Fruit fly (Drosophila melanogaster): ENCODE measurements around the gene aru.

Gene aru

dm6 chr2L:826388-826787 is 41.8 kb downstream of the aru start:
- TF ChIP-seq noc (tag; optimal IDR thresholded peaks at IDR 0.05): no peak

dm6 chr2L:825768-826263 is 42.3 kb downstream of the aru start, which contains the start of the genes CG3862 and dock:
CG3862 (minus strand) TSS chr2L:825861.
dock (plus strand) TSS chr2L:825969.
- peak; percentile 81 for TF ChIP-seq noc (tag; optimal IDR thresholded peaks at IDR 0.05)

DNA sequence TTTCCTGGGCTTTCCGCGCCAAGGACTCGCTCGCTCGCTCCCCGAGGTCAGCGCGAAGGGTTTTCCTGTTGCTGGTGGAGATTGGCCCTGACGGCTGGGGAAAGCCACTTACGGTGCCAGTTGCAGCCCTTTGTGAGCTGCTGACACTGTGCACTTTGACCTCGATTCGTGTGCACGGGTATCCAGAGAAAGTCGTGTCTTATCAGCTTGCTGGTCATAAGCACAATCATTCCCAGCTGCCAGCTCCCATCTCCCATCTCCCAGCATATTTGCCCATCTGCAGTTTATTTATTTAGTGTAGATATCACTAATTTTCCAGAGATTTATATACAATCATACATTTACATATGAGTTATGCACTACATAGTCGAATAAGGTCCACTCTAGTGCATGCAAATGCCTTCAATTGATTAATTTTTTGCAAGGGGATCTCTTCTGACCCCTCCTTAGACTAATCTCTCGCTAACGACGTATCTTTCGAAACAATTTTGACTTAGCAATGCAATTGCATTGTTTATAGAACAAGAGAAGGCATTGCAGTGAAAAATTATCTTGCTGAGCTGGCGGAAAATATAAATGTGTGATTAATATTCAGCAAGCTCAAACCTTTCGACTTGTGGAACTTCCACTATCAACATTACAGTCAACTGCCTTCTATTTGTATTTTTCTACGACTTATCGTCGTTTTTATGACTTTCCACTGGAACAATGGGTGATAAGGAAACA is 46.0 kb downstream of the aru start:
- TF ChIP-seq noc (tag; optimal IDR thresholded peaks at IDR 0.05): no peak

dm6 chr2L:821242-821985 is 46.7 kb downstream of the aru start, which contains the start of gene CG3662:
CG3662 (plus strand) TSS chr2L:821289.
- TF ChIP-seq noc (tag; optimal IDR thresholded peaks at IDR 0.05): peak; percentile 17

DNA sequence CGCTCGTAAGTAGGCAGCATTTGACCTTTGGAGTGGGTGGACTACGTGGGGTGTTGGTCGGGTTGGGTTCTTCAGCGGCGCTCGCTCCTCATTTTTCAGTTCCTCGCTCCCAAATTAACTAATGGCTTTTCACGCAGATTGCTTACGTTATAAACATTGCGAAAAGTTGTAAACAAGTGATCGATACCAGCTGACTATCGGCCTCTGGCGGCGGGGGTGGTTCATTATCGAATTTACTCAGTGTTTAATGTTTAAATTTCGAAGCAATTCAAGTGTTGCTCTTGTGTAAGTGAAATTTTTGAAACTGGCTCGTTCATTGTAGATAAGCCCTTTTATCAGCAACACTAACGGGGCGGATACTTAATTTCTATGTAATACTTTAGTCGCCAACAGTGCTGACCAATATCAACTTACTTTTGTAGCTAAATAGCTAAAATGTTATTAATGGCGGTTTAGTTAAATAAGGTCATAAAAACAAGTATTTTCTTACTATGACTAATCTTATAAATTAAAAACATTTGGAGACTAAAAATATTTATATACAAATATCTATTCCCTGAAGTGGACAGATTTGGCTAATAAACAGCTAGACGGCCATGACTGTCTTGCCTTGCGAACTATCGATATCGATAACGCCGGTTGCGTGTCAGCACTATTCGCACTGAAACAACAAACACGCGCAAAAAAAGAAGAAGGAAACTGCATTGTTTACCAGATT is 48.7 kb downstream of the aru start, which contains the start of the genes PGAP2 and Clp:
Gene PGAP2 (minus strand): TSS at position 194 of the 718 bp plus-strand sequence.
Gene Clp (plus strand): TSS at position 650 of the 718 bp plus-strand sequence.
- TF ChIP-seq noc (tag; optimal IDR thresholded peaks at IDR 0.05): peak; percentile 66

- TF ChIP-seq noc (tag; optimal IDR thresholded peaks at IDR 0.05): no peak
Observed at dm6 chr2L:817850-818249, 50.3 kb downstream of the aru start, which contains the start of gene CG15880. CG15880 (minus strand) TSS chr2L:817950.

dm6 chr2L:815785-816389 is 52.3 kb downstream of the aru start, which contains the start of the genes Saf6 and Pex12:
Saf6 (minus strand) TSS chr2L:815950.
Pex12 (plus strand) TSS chr2L:815993.
- TF ChIP-seq noc (tag; optimal IDR thresholded peaks at IDR 0.05): no peak
